Fruit fly (Drosophila melanogaster): ENCODE results near the gene mRpS22.

mRpS22 gene

dm6 chr3R:27948421-27948906 lies 31.8 kb downstream of the mRpS22 start, which contains the start of gene Gp93 (continued):
- TF ChIP-seq Nf-YC (tag; optimal IDR thresholded peaks at IDR 0.05) (no peak), CG6689 (GFP tag; IDR thresholded peaks at IDR 0.05) (peak; percentile 70), dysf (GFP tag; IDR thresholded peaks at IDR 0.05) (peak; percentile 72), CG9609 (GFP tag; optimal IDR thresholded peaks at IDR 0.05) (no peak), hb (GFP tag; IDR thresholded peaks at IDR 0.05; ENCODE audit: partially characterized antibody) (no peak), CG8944 (GFP tag; optimal IDR thresholded peaks at IDR 0.05) (no peak), Mad (GFP tag; optimal IDR thresholded peaks at IDR 0.05) (no peak), CG34224 (GFP tag; IDR thresholded peaks at IDR 0.05; ENCODE audit: partially characterized antibody) (peak; percentile 26; the same call in 1 of the 3 replicates), Drgx (GFP tag; IDR thresholded peaks at IDR 0.05) (peak; percentile 29; the same call in 1 of the 2 replicates), ftz-f1 (GFP tag; optimal IDR thresholded peaks at IDR 0.05) (no peak), CG3407 (GFP tag; optimal IDR thresholded peaks at IDR 0.05) (no peak), NfI (GFP tag; optimal IDR thresholded peaks at IDR 0.05) (peak; percentile 59), CG1529 (GFP tag; optimal IDR thresholded peaks at IDR 0.05) (no peak), CG10565 (GFP tag; optimal IDR thresholded peaks at IDR 0.05) (no peak), vfl (GFP tag; optimal IDR thresholded peaks at IDR 0.05) (no peak), row (GFP tag; IDR thresholded peaks at IDR 0.05) (peak; percentile 79), CG3281 (GFP tag; optimal IDR thresholded peaks at IDR 0.05) (peak; percentile 48), CG5245 (GFP tag; optimal IDR thresholded peaks at IDR 0.05) (no peak), CG6654 (GFP tag; optimal IDR thresholded peaks at IDR 0.05) (no peak), Lhr (GFP tag; optimal IDR thresholded peaks at IDR 0.05) (no peak), ATbp (GFP tag; optimal IDR thresholded peaks at IDR 0.05) (peak; percentile 26), Ets65A (GFP tag) (peak; percentile 72), Taf1 (GFP tag; IDR thresholded peaks at IDR 0.05) (no peak), CG7372 (GFP tag; IDR thresholded peaks at IDR 0.05) (peak; percentile 40; the same call in 1 of the 2 replicates), h (optimal IDR thresholded peaks at IDR 0.05) (no peak), ase (GFP tag; IDR thresholded peaks at IDR 0.05) (no peak), CG32532 (GFP tag; IDR thresholded peaks at IDR 0.05) (peak; percentile 80), Blimp-1 (GFP tag; optimal IDR thresholded peaks at IDR 0.05) (no peak), stwl (tag; optimal IDR thresholded peaks at IDR 0.05) (no peak), CG10543 (GFP tag; optimal IDR thresholded peaks at IDR 0.05) (peak; percentile 8), CG3065 (GFP tag; optimal IDR thresholded peaks at IDR 0.05) (no peak), NFAT (GFP tag; IDR thresholded peaks at IDR 0.05) (peak; percentile 61), CG32772 (GFP tag; IDR thresholded peaks at IDR 0.05) (peak; percentile 74), Nf-YB (GFP tag; optimal IDR thresholded peaks at IDR 0.05) (peak; percentile 16), CG4730 (GFP tag; IDR thresholded peaks at IDR 0.05) (no peak), CG8359 (GFP tag; optimal IDR thresholded peaks at IDR 0.05; ENCODE audit: borderline replicate concordance) (no peak), Hr78 (GFP tag; optimal IDR thresholded peaks at IDR 0.05) (no peak), CG14965 (GFP tag; optimal IDR thresholded peaks at IDR 0.05; ENCODE audit: borderline replicate concordance) (no peak), gce (GFP tag; IDR thresholded peaks at IDR 0.05) (0 out of 3 replicates have a peak, but pooled peaks have one; percentile 36), CG14050 (GFP tag; IDR thresholded peaks at IDR 0.05) (0 out of 3 replicates have a peak, but pooled peaks have one; percentile 18), dpn (GFP tag; optimal IDR thresholded peaks at IDR 0.05) (peak; percentile 25 to 64), her (GFP tag; optimal IDR thresholded peaks at IDR 0.05) (peak; percentile 18), Ssrp (tag; optimal IDR thresholded peaks at IDR 0.05) (peak; percentile 65), mld (GFP tag; IDR thresholded peaks at IDR 0.05; ENCODE audit: partially characterized antibody) (no peak), lilli (GFP tag; optimal IDR thresholded peaks at IDR 0.05) (peak; percentile 66), ato (GFP tag; IDR thresholded peaks at IDR 0.05; ENCODE audit: partially characterized antibody) (peak; percentile 50; the same call in 1 of the 2 replicates), ac (GFP tag; optimal IDR thresholded peaks at IDR 0.05) (no peak), trh (GFP tag; optimal IDR thresholded peaks at IDR 0.05) (no peak), dati (GFP tag; IDR thresholded peaks at IDR 0.05) (no peak), cato (GFP tag; optimal IDR thresholded peaks at IDR 0.05; ENCODE audit: borderline replicate concordance) (peak; percentile 3), zen (tag; optimal IDR thresholded peaks at IDR 0.05) (peak; percentile 33)

Measured in whole organism, embryonic.